Fruit fly (Drosophila melanogaster): ENCODE results near the gene CG18528.

DNA sequence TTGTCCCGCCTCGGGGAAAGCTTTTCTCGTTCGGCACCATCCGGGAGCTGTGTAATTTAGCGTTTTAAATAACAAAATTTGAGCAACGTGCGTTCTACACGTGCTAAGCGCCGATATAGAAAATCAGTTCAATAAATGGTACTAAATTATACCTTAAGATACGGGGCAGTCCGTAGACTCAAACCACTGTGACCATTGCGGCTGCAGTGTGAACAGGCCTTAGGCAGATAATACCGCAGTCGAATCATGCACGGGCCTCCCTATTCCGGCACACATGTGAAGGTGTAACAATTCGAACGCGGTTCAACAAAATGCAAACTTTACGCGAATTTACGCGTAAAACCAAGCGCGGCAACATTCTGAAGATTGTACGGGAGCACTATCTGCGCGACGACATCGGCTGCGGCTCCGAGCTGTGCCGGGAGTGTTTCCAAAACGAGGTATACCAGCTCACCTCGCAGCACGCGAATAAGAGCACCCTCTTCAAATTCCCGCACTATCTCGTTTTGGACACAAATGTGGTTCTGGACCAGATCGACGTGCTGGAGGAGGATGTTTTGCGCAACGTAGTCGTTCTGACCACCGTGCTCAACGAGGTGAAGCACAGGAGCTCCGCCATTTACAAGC, 26.6 kb downstream of the CG18528 start, which contains the start of the genes Rrp5 and Dis3:
- TF ChIP-seq CG8478 (optimal IDR thresholded peaks at IDR 0.05) (no peak), CTCF (optimal IDR thresholded peaks at IDR 0.05) (peak; percentile 57 to 66)

Measured in S2 (cell line).